Worm (Caenorhabditis elegans) whole organism, L1 larva: ENCODE measurements around the gene srbc-34.

ENCODE experiments used
- aha-1 ChIP-seq: fragments of 150-350 bp; optimal IDR thresholded peaks from 2 replicates; lab custom pipeline; 2014; ENCODE audit warnings: missing biosample characterization, missing genetic modification characterization
- ces-1 ChIP-seq: fragments of 150-350 bp; optimal IDR thresholded peaks from 2 replicates; lab custom pipeline; 2014; ENCODE audit warnings: missing biosample characterization, missing genetic modification reagents, missing genetic modification characterization
- elt-2 ChIP-seq: sonication (generic microtip); optimal IDR thresholded peaks from 2 replicates; lab custom pipeline; 2016; ENCODE audit warnings: missing genetic modification characterization, mild to moderate bottlenecking, inconsistent platforms, missing compliant biosample characterization, missing genetic modification reagents
- fos-1 ChIP-seq: fragments of 150-350 bp; optimal IDR thresholded peaks from 2 replicates; lab custom pipeline; 2014; ENCODE audit warnings: missing biosample characterization, missing genetic modification characterization
- lin-15B ChIP-seq: fragments of 150-350 bp; sonication (generic microtip); optimal IDR thresholded peaks from 3 replicates; lab custom pipeline; 2014; ENCODE audit warnings: missing biosample characterization, missing genetic modification characterization
- mdl-1 ChIP-seq, 2 experiments: fragments of 150-350 bp; optimal IDR thresholded peaks; 2 replicates each; lab custom pipeline; 2014 to 2017; ENCODE audit warnings: missing biosample characterization in 2 of 2, missing genetic modification characterization in 2 of 2, inconsistent platforms in 1 of 2
- skn-1 ChIP-seq: fragments of 150-350 bp; optimal IDR thresholded peaks from 2 replicates; lab custom pipeline; 2014; ENCODE audit warnings: missing biosample characterization, missing genetic modification characterization
- snpc-4 ChIP-seq: fragments of 150-350 bp; optimal IDR thresholded peaks from 2 replicates; lab custom pipeline; 2014; ENCODE audit warnings: missing biosample characterization, missing genetic modification characterization
- unc-62 ChIP-seq: fragments of 150-350 bp; optimal IDR thresholded peaks from 2 replicates; lab custom pipeline; 2014; ENCODE audit warnings: missing biosample characterization, missing genetic modification reagents, missing genetic modification characterization
- ztf-4 ChIP-seq: fragments of 150-350 bp; optimal IDR thresholded peaks from 2 replicates; lab custom pipeline; 2014; ENCODE audit warnings: missing biosample characterization, missing genetic modification characterization

ce11 chrV:20195451-20196036 lies 10.6 kb upstream of the srbc-34 start, which contains the start of the genes srh-217 and Y113G7B.28:
- TF ChIP-seq unc-62 (GFP tag; lab: Kevin White, UChicago) (no peak), ztf-4 (tag; lab: Kevin White, UChicago) (no peak), elt-2 (no peak), lin-15B (tag; lab: Kevin White, UChicago) (no peak), aha-1 (tag; lab: Kevin White, UChicago) (no peak), skn-1 (tag; lab: Kevin White, UChicago) (no peak), mdl-1 (tag; optimal IDR thresholded peaks at IDR 0.05; lab: Kevin White, UChicago) (no peak), ces-1 (GFP tag; lab: Kevin White, UChicago) (no peak), fos-1 (tag; lab: Kevin White, UChicago) (no peak), snpc-4 (tag; lab: Kevin White, UChicago) (no peak)
